Worm (Caenorhabditis elegans) whole organism, L2 larva: ENCODE measurements around the gene glt-5.

Experiments used
- C34F6.9 ChIP-seq: fragments of 150-350 bp; optimal IDR thresholded peaks from 2 replicates; lab custom pipeline; 2014; ENCODE audit warnings: missing biosample characterization, missing genetic modification characterization
- alr-1 ChIP-seq: fragments of 150-350 bp; optimal IDR thresholded peaks from 2 replicates; lab custom pipeline; 2014; ENCODE audit warnings: missing biosample characterization, missing genetic modification characterization
- aly-2 ChIP-seq: fragments of 150-350 bp; optimal IDR thresholded peaks from 2 replicates; lab custom pipeline; 2014; ENCODE audit warnings: missing biosample characterization, missing genetic modification characterization
- blmp-1 ChIP-seq: sonication (generic microtip); optimal IDR thresholded peaks from 2 replicates; lab custom pipeline; 2017; ENCODE audit warnings: missing genetic modification characterization, mild to moderate bottlenecking, missing compliant biosample characterization, antibody characterized with exemption, moderate library complexity; ENCODE audit not compliant: insufficient read depth
- ceh-82 ChIP-seq: fragments of 150-350 bp; optimal IDR thresholded peaks from 2 replicates; lab custom pipeline; 2014; ENCODE audit warnings: missing biosample characterization, missing genetic modification characterization
- crh-2 ChIP-seq: sonication (generic microtip); optimal IDR thresholded peaks from 2 replicates; lab custom pipeline; 2017; ENCODE audit warnings: missing biosample characterization, missing genetic modification characterization
- dmd-4 ChIP-seq: sonication (generic microtip); optimal IDR thresholded peaks from 2 replicates; lab custom pipeline; 2017; ENCODE audit warnings: missing biosample characterization, missing genetic modification characterization
- egl-27 ChIP-seq: sonication (generic microtip); optimal IDR thresholded peaks from 3 replicates; lab custom pipeline; 2017; ENCODE audit warnings: missing biosample characterization, missing genetic modification reagents, missing genetic modification characterization
- elt-1 ChIP-seq: fragments of 150-350 bp; optimal IDR thresholded peaks from 2 replicates; lab custom pipeline; 2014; ENCODE audit warnings: missing biosample characterization, missing genetic modification characterization
- elt-3 ChIP-seq: sonication (generic microtip); optimal IDR thresholded peaks from 2 replicates; lab custom pipeline; 2017; ENCODE audit warnings: missing biosample characterization, missing genetic modification characterization
- fos-1 ChIP-seq: fragments of 150-350 bp; optimal IDR thresholded peaks from 2 replicates; lab custom pipeline; 2014; ENCODE audit warnings: missing biosample characterization, missing genetic modification characterization
- gmeb-1 ChIP-seq: fragments of 150-350 bp; optimal IDR thresholded peaks from 2 replicates; lab custom pipeline; 2014; ENCODE audit warnings: missing biosample characterization, missing genetic modification characterization
- lin-13 ChIP-seq: fragments of 150-350 bp; optimal IDR thresholded peaks from 2 replicates; lab custom pipeline; 2014; ENCODE audit warnings: missing biosample characterization, missing genetic modification reagents, missing genetic modification characterization
- lin-39 ChIP-seq: fragments of 150-350 bp; optimal IDR thresholded peaks from 2 replicates; lab custom pipeline; 2014; ENCODE audit warnings: missing biosample characterization, missing genetic modification reagents, missing genetic modification characterization
- lsy-2 ChIP-seq, 2 experiments: fragments of 150-350 bp in 1 of 2; sonication (generic microtip) in 1 of 2; optimal IDR thresholded peaks; 2 replicates each; lab custom pipeline; 2014 to 2017; ENCODE audit warnings: missing biosample characterization in 2 of 2, missing genetic modification characterization in 2 of 2
- mab-5 ChIP-seq: fragments of 150-350 bp; optimal IDR thresholded peaks from 2 replicates; lab custom pipeline; 2014; ENCODE audit warnings: missing biosample characterization, missing genetic modification characterization
- mbf-1 ChIP-seq: sonication (generic microtip); optimal IDR thresholded peaks from 2 replicates; lab custom pipeline; 2017; ENCODE audit warnings: missing biosample characterization, missing genetic modification characterization
- nhr-10 ChIP-seq: sonication (generic microtip); optimal IDR thresholded peaks from 2 replicates; lab custom pipeline; 2017; ENCODE audit warnings: missing biosample characterization, missing genetic modification characterization
- nhr-11 ChIP-seq: fragments of 150-350 bp; optimal IDR thresholded peaks from 2 replicates; lab custom pipeline; 2014; ENCODE audit warnings: missing biosample characterization, missing genetic modification characterization
- nhr-129 ChIP-seq: fragments of 150-350 bp; optimal IDR thresholded peaks from 2 replicates; lab custom pipeline; 2014; ENCODE audit warnings: missing biosample characterization, missing genetic modification characterization
- nhr-237 ChIP-seq: fragments of 150-350 bp; optimal IDR thresholded peaks from 2 replicates; lab custom pipeline; 2014; ENCODE audit warnings: missing biosample characterization, missing genetic modification characterization
- nhr-6 ChIP-seq: fragments of 150-350 bp; optimal IDR thresholded peaks from 2 replicates; lab custom pipeline; 2014; ENCODE audit warnings: missing biosample characterization, missing genetic modification characterization
- nhr-77 ChIP-seq: fragments of 150-350 bp; optimal IDR thresholded peaks from 2 replicates; lab custom pipeline; 2014; ENCODE audit warnings: missing biosample characterization, missing genetic modification characterization
- sem-4 ChIP-seq: fragments of 150-350 bp; optimal IDR thresholded peaks from 2 replicates; lab custom pipeline; 2014; ENCODE audit warnings: missing biosample characterization, missing genetic modification reagents, missing genetic modification characterization
- skn-1 ChIP-seq: sonication (generic microtip); optimal IDR thresholded peaks from 2 replicates; lab custom pipeline; 2017; ENCODE audit warnings: missing biosample characterization, missing genetic modification characterization
- sma-3 ChIP-seq: sonication (generic microtip); optimal IDR thresholded peaks from 2 replicates; lab custom pipeline; 2016; ENCODE audit warnings: missing genetic modification reagents, missing genetic modification characterization, missing compliant biosample characterization
- sma-9 ChIP-seq, 2 experiments: fragments of 150-350 bp in 1 of 2; sonication (generic microtip) in 1 of 2; optimal IDR thresholded peaks; 2 replicates each; lab custom pipeline; 2014 to 2016; ENCODE audit warnings: missing genetic modification characterization in 2 of 2, mild to moderate bottlenecking in 1 of 2, missing biosample characterization in 1 of 2, missing compliant biosample characterization in 1 of 2, missing genetic modification reagents in 1 of 2, moderate library complexity in 1 of 2
- snpc-4 ChIP-seq: fragments of 150-350 bp; optimal IDR thresholded peaks from 2 replicates; lab custom pipeline; 2014; ENCODE audit warnings: missing biosample characterization, missing genetic modification characterization
- unc-39 ChIP-seq: fragments of 150-350 bp; optimal IDR thresholded peaks from 2 replicates; lab custom pipeline; 2014; ENCODE audit warnings: missing biosample characterization, missing genetic modification characterization
- unc-55 ChIP-seq: fragments of 150-350 bp; sonication (generic microtip); optimal IDR thresholded peaks from 3 replicates; lab custom pipeline; 2014; ENCODE audit warnings: missing biosample characterization, missing genetic modification reagents, missing genetic modification characterization
- unc-62 ChIP-seq: fragments of 150-350 bp; optimal IDR thresholded peaks from 2 replicates; lab custom pipeline; 2014; ENCODE audit warnings: missing biosample characterization, missing genetic modification reagents, missing genetic modification characterization
- zag-1 ChIP-seq: fragments of 150-350 bp; optimal IDR thresholded peaks from 2 replicates; lab custom pipeline; 2014; ENCODE audit warnings: missing biosample characterization, missing genetic modification characterization
- ztf-1 ChIP-seq: fragments of 200-800 bp; sonication (Bioruptor generic); conservative IDR thresholded peaks from 2 replicates; pipeline ENCODE4 v1.3.6; 2022; ENCODE audit warnings: missing genetic modification characterization, missing compliant biosample characterization
- ztf-11 ChIP-seq: sonication (generic microtip); optimal IDR thresholded peaks from 2 replicates; lab custom pipeline; 2017; ENCODE audit warnings: missing biosample characterization, missing genetic modification characterization

Gene glt-5

ce11 chrII:9703601-9704000, 5.1 kb downstream of the glt-5 start, which contains the start of gene mop-25.2:
Gene mop-25.2, minus strand, starts transcription at chrII:9703701.
- TF ChIP-seq lsy-2 (tag; optimal IDR thresholded peaks at IDR 0.05; lab: Kevin White, UChicago), result no peak
- TF ChIP-seq aly-2 (tag; lab: Kevin White, UChicago), result no peak
- no peak for TF ChIP-seq fos-1 (tag; lab: Kevin White, UChicago)
- no peak for TF ChIP-seq skn-1 (tag; lab: Kevin White, UChicago)
- no peak for TF ChIP-seq elt-1 (tag; lab: Kevin White, UChicago)
- TF ChIP-seq sem-4 (tag; lab: Kevin White, UChicago), result no peak
- no peak for TF ChIP-seq ztf-11 (tag; lab: Kevin White, UChicago)
- TF ChIP-seq zag-1 (tag; lab: Kevin White, UChicago), result no peak

DNA sequence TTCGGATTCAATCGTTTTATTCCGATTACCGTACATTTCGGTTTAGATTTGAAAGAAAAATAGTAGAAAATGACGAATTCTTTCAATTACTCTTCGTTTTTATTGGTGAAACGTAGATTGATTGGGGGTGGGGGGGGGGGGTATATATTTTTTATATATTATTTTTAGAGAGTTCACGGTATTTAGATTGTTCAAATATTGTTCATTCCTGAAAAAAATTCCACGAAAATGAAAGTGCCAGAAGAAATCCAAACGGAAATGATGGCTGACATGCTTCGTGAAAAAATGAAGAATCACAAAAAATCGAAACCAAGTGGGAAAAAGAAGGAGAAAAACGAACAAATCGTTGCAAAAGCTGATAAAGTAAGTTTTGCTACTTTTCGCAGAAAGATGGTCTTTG, 8.3 kb downstream of the glt-5 start, which contains the start of the genes Y53C12A.8 and Y53C12A.7:
Gene Y53C12A.8, minus strand, starts transcription at position 101 of the 400 bp plus-strand sequence.
Gene Y53C12A.7, plus strand, starts transcription at position 181 of the 400 bp plus-strand sequence.
- TF ChIP-seq sma-3 (no peak), mab-5 (tag; lab: Kevin White, UChicago) (no peak), nhr-10 (tag; lab: Kevin White, UChicago) (no peak)

DNA sequence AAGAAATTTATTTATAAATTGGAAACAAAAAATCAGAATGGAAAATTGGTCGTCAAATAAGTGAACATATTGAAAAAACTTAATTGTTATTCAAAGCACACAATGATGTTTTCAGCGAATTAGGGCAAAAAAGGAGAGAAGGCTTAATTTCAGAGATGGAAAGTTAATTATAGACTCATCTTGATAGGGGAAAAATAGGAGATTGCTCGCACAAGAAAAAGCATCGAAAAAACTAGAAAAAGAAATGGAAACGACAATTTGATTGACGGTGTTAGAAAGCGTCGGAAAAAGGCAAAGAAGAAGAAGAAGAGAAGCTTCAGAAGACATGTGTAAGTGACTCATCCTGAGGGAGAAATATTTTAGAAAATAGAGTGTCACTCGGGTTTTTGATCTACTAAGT, 12.7 kb downstream of the glt-5 start:
- peak; percentile 7 for TF ChIP-seq zag-1 (tag; lab: Kevin White, UChicago)
- TF ChIP-seq egl-27, result no peak
- peak in 1 of 2 experiments; percentile 30 for TF ChIP-seq lsy-2 (tag; optimal IDR thresholded peaks at IDR 0.05; lab: Kevin White, UChicago)
- TF ChIP-seq sma-9 (GFP tag; optimal IDR thresholded peaks at IDR 0.05; lab: Kevin White, UChicago), result peak; percentile 15
- no peak for TF ChIP-seq sma-9 (tag; optimal IDR thresholded peaks at IDR 0.05; lab: Kevin White, UChicago)

DNA sequence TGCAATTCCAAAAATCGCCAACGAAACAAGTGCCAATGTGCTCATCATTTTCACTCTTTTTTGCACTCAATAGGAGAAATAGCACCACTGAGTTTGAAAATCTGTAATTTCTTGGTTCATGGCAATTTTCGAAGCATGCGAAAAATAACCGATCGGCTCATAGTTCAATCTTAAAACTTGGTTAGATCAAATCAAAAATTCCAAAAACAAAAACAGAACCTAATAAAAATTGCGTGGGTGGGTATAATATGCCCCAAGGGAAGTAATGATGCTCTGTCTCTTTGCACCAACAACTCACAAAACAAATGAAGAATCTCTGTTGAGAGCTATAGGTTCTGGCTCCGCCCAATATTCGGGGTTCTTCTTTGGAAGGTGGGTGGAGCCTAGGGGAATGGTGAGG, 16.8 kb downstream of the glt-5 start, which contains the start of gene nlp-11:
Gene nlp-11, minus strand, starts transcription at position 101 of the 400 bp plus-strand sequence.
- no peak for TF ChIP-seq snpc-4 (tag; lab: Kevin White, UChicago)
- TF ChIP-seq ztf-11 (tag; lab: Kevin White, UChicago), result no peak
- TF ChIP-seq elt-3 (tag; lab: Kevin White, UChicago), result no peak
- no peak for TF ChIP-seq ztf-1 (GFP tag; lab: Robert Waterston, UW)
- no peak for TF ChIP-seq nhr-6 (tag; lab: Kevin White, UChicago)
- no peak for TF ChIP-seq unc-62 (GFP tag; lab: Kevin White, UChicago)
- no peak for TF ChIP-seq nhr-77 (tag; lab: Kevin White, UChicago)
- TF ChIP-seq zag-1 (tag; lab: Kevin White, UChicago), result no peak
- no peak for TF ChIP-seq mbf-1 (tag; lab: Kevin White, UChicago)
- TF ChIP-seq gmeb-1 (tag; lab: Kevin White, UChicago), result no peak
- TF ChIP-seq sma-3, result no peak
- no peak for TF ChIP-seq lin-39 (tag; lab: Kevin White, UChicago)
- no peak for TF ChIP-seq blmp-1 (tag; lab: Kevin White, UChicago)
- no peak for TF ChIP-seq nhr-129 (tag; lab: Kevin White, UChicago)
- TF ChIP-seq skn-1 (tag; lab: Kevin White, UChicago), result no peak
- TF ChIP-seq dmd-4 (tag; lab: Kevin White, UChicago), result no peak
- TF ChIP-seq unc-39 (tag; lab: Kevin White, UChicago), result no peak
- no peak for TF ChIP-seq lin-13 (GFP tag; lab: Kevin White, UChicago)
- no peak for TF ChIP-seq lsy-2 (tag; optimal IDR thresholded peaks at IDR 0.05; lab: Kevin White, UChicago)
- TF ChIP-seq nhr-237 (tag; lab: Kevin White, UChicago), result no peak

DNA sequence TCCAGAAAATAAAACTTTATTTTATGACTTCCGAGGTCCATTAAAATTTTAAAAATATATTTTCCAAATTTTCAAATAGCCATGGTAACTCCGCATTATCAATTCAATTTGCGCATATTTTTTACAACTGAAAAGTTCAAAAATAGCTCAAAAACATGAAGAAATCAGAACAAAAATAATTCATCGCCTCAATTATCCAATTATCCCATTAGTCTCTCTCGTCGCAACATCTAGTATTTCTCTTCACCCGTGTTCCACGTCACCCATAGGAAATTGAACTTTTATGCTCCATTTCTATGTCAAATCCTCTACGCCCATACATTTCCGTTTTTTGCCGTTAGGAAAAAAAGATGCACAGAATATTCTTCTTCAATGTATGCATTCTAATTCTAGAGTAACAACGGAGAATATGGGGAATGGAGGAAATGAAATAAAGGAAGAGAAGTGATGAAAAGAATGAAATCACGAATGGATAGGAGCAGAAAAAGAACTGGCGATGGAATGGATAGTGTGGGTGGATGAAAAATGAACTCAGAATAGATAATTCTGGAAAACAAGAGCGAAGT, 18.5 kb downstream of the glt-5 start:
- TF ChIP-seq alr-1 (tag; lab: Kevin White, UChicago) (no peak), ztf-11 (tag; lab: Kevin White, UChicago) (no peak), sma-9 (GFP tag; optimal IDR thresholded peaks at IDR 0.05; lab: Kevin White, UChicago) (peak; percentile 9), sma-9 (tag; optimal IDR thresholded peaks at IDR 0.05; lab: Kevin White, UChicago) (no peak), nhr-77 (tag; lab: Kevin White, UChicago) (no peak), nhr-237 (tag; lab: Kevin White, UChicago) (no peak), elt-1 (tag; lab: Kevin White, UChicago) (no peak), sma-3 (no peak), nhr-6 (tag; lab: Kevin White, UChicago) (no peak), zag-1 (tag; lab: Kevin White, UChicago) (no peak), C34F6.9 (tag; lab: Kevin White, UChicago) (peak; percentile 21), nhr-11 (tag; lab: Kevin White, UChicago) (no peak), egl-27 (peak; percentile 33), aly-2 (tag; lab: Kevin White, UChicago) (no peak), unc-62 (GFP tag; lab: Kevin White, UChicago) (no peak), gmeb-1 (tag; lab: Kevin White, UChicago) (no peak), unc-55 (GFP tag; lab: Kevin White, UChicago) (no peak), blmp-1 (tag; lab: Kevin White, UChicago) (no peak), lsy-2 (tag; optimal IDR thresholded peaks at IDR 0.05; lab: Kevin White, UChicago) (peak in 1 of 2 experiments; percentile 10), nhr-10 (tag; lab: Kevin White, UChicago) (no peak), snpc-4 (tag; lab: Kevin White, UChicago) (no peak), crh-2 (tag; lab: Kevin White, UChicago) (peak; percentile 48), ceh-82 (tag; lab: Kevin White, UChicago) (no peak)
